Worm (Caenorhabditis elegans): ENCODE measurements around the gene ram-5.
"Not testable (repeated sequence)": the region's sequence is repeated elsewhere in the genome, so short reads cannot be mapped to it uniquely, and the experiment has no call there.

The ram-5 gene

ce11 chrX:14516560-14516959, 33.4 kb upstream of the ram-5 start, which contains the start of gene D1025.10:
Gene D1025.10 (plus strand): TSS chrX:14516860.
- no peak for TF ChIP-seq nhr-19 (GFP tag; conservative IDR thresholded peaks at IDR 0.05)
- no peak for TF ChIP-seq ces-1 (GFP tag; optimal IDR thresholded peaks at IDR 0.05)
- no peak for TF ChIP-seq zag-1 (tag; optimal IDR thresholded peaks at IDR 0.05)
- TF ChIP-seq aha-1 (tag; optimal IDR thresholded peaks at IDR 0.05), result no peak
- no peak for TF ChIP-seq irx-1 (tag; optimal IDR thresholded peaks at IDR 0.05)
- no peak for TF ChIP-seq ztf-11 (tag; optimal IDR thresholded peaks at IDR 0.05)
- no peak for TF ChIP-seq lin-13 (GFP tag; optimal IDR thresholded peaks at IDR 0.05)
- no peak for TF ChIP-seq C16A3.4 (tag; optimal IDR thresholded peaks at IDR 0.05)
- TF ChIP-seq aly-2 (tag; optimal IDR thresholded peaks at IDR 0.05), result no peak
- TF ChIP-seq ceh-88 (GFP tag; IDR thresholded peaks at IDR 0.05), result no peak
- TF ChIP-seq nhr-237 (tag; optimal IDR thresholded peaks at IDR 0.05), result no peak
- TF ChIP-seq fos-1 (tag; optimal IDR thresholded peaks at IDR 0.05), result no peak

DNA sequence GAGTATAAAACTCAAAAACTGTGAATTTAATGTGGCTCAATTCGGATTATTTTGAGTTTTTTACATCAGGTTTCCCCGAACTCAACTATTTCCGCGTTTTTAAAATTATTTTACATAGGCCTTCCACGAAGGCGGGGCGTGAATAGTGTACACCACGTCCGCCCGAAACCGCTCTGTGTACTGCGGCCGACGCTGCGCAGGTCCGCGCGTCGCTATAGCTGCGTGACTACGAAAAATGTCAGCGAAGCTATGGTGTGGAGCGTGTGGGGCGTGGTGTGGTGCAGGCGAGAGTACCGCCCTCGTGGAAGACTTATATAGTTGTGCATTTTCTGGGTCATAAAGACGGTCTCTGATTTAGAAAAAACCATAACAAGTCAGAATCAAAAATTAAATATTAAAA, 32.1 kb upstream of the ram-5 start:
- TF ChIP-seq nhr-237 (tag; optimal IDR thresholded peaks at IDR 0.05) (no peak), snpc-4 (tag; optimal IDR thresholded peaks at IDR 0.05) (peak; percentile 12)

DNA sequence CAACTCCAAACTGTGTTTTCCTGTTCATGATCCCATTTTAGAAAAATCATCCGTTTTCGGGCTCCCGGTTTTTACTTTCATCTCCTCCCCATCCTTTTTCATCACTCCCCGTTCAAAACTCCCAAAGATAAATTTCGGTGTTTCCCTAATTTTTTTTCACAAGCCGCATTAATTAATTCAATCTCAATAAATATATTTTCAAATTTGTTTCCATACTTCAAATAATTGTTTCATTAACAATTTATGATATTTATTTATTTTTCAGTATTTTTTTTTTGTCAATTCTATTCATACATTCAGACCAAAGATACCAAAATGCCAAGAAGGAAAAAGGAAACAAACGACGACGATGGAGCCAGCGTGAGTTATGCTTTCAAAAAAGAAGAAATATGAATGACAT, 29.5 kb upstream of the ram-5 start, which contains the start of gene D1025.1:
D1025.1 (plus strand) TSS at position 301 of the 400 bp plus-strand sequence.
- TF ChIP-seq pag-3 (tag; optimal IDR thresholded peaks at IDR 0.05; ENCODE audit: borderline replicate concordance, insufficient read depth), result no peak
- TF ChIP-seq swsn-7 (tag; optimal IDR thresholded peaks at IDR 0.05), result no peak
- TF ChIP-seq hpl-2 (GFP tag; optimal IDR thresholded peaks at IDR 0.05), result no peak
- no peak for TF ChIP-seq aha-1 (tag; optimal IDR thresholded peaks at IDR 0.05)
- no peak for TF ChIP-seq hlh-17 (GFP tag; optimal IDR thresholded peaks at IDR 0.05; ENCODE audit: borderline replicate concordance)
- TF ChIP-seq unc-86 (tag; optimal IDR thresholded peaks at IDR 0.05), result no peak
- TF ChIP-seq C34B4.2 (tag; optimal IDR thresholded peaks at IDR 0.05), result no peak
- TF ChIP-seq blmp-1 (tag; optimal IDR thresholded peaks at IDR 0.05), result no peak
- no peak for TF ChIP-seq lsy-2 (tag; optimal IDR thresholded peaks at IDR 0.05)
- TF ChIP-seq Y116A8C.19 (tag; optimal IDR thresholded peaks at IDR 0.05; ENCODE audit: borderline replicate concordance), result no peak
- no peak for TF ChIP-seq ceh-82 (tag; optimal IDR thresholded peaks at IDR 0.05)
- no peak for TF ChIP-seq tlp-1 (tag; optimal IDR thresholded peaks at IDR 0.05)

DNA sequence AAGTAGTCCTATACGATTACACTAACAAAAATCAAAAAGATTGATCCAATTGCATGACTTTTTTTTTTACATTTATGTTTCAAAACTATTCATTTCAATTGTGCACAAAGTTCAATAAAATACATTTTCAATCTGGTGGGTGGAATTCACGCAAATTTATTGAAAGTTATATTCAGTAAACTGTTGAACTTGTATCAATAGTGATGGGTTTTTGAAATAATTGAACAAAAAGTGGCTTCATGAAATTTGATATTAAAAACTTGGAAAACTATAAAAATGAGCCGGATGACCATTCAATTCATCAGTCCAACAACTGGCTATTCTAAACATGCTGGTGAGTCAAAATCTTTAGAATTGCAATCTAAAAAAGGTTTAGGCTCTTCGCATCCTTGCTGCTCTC, 26.7 kb upstream of the ram-5 start, which contains the start of gene nspc-16:
nspc-16 (plus strand) TSS at position 301 of the 400 bp plus-strand sequence.
- TF ChIP-seq elt-3 (tag; optimal IDR thresholded peaks at IDR 0.05) (no peak), zag-1 (tag; optimal IDR thresholded peaks at IDR 0.05) (no peak), fos-1 (tag; optimal IDR thresholded peaks at IDR 0.05) (no peak), pag-3 (tag; optimal IDR thresholded peaks at IDR 0.05; ENCODE audit: borderline replicate concordance, insufficient read depth) (no peak), grh-1 (GFP tag; IDR thresholded peaks at IDR 0.05) (no peak), unc-98 (GFP tag; IDR thresholded peaks at IDR 0.05) (no peak), sptf-1 (tag; optimal IDR thresholded peaks at IDR 0.05) (no peak), mep-1 (tag; optimal IDR thresholded peaks at IDR 0.05) (no peak), egl-27 (tag; optimal IDR thresholded peaks at IDR 0.05) (no peak), fkh-8 (tag; optimal IDR thresholded peaks at IDR 0.05) (no peak), F16B12.6 (tag; optimal IDR thresholded peaks at IDR 0.05) (no peak), lin-14 (GFP tag; optimal IDR thresholded peaks at IDR 0.05) (no peak), zip-4 (GFP tag; optimal IDR thresholded peaks at IDR 0.05) (no peak)

DNA sequence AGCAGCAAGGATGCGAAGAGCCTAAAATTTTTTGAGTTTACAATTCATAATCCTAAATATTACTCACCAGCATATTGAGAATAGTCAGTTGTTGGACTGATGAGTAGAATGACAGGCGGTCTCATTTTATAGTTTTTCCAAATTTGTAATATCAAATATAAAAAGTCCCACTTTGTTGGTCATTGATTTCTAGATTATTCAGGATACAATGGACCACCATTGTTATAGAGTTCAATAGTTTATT, 24.9 kb upstream of the ram-5 start, which contains the start of gene nspc-17:
nspc-17 (minus strand) TSS at position 101 of the 244 bp plus-strand sequence.
- not testable (repeated sequence) for TF ChIP-seq snu-23 (GFP tag; optimal IDR thresholded peaks at IDR 0.05); zip-4 (GFP tag; optimal IDR thresholded peaks at IDR 0.05); mef-2 (tag; optimal IDR thresholded peaks at IDR 0.05)

All from whole organism, L1 larva.